Worm (Caenorhabditis elegans) whole organism, L2 larva: ENCODE results near the gene C13C4.7.

Experiments used
- C34F6.9 ChIP-seq: fragments of 150-350 bp; optimal IDR thresholded peaks from 2 replicates; lab custom pipeline; 2014; ENCODE audit warnings: missing biosample characterization, missing genetic modification characterization
- R02D3.7 ChIP-seq: fragments of 150-350 bp; optimal IDR thresholded peaks from 2 replicates; lab custom pipeline; 2014; ENCODE audit warnings: missing biosample characterization, missing genetic modification characterization
- ZK546.5 ChIP-seq: sonication (generic microtip); optimal IDR thresholded peaks from 2 replicates; lab custom pipeline; 2017; ENCODE audit warnings: missing biosample characterization, missing genetic modification characterization
- alr-1 ChIP-seq: fragments of 150-350 bp; optimal IDR thresholded peaks from 2 replicates; lab custom pipeline; 2014; ENCODE audit warnings: missing biosample characterization, missing genetic modification characterization
- aly-2 ChIP-seq: fragments of 150-350 bp; optimal IDR thresholded peaks from 2 replicates; lab custom pipeline; 2014; ENCODE audit warnings: missing biosample characterization, missing genetic modification characterization
- blmp-1 ChIP-seq: sonication (generic microtip); optimal IDR thresholded peaks from 2 replicates; lab custom pipeline; 2017; ENCODE audit warnings: missing genetic modification characterization, mild to moderate bottlenecking, missing compliant biosample characterization, antibody characterized with exemption, moderate library complexity; ENCODE audit not compliant: insufficient read depth
- crh-2 ChIP-seq: sonication (generic microtip); optimal IDR thresholded peaks from 2 replicates; lab custom pipeline; 2017; ENCODE audit warnings: missing biosample characterization, missing genetic modification characterization
- dmd-4 ChIP-seq: sonication (generic microtip); optimal IDR thresholded peaks from 2 replicates; lab custom pipeline; 2017; ENCODE audit warnings: missing biosample characterization, missing genetic modification characterization
- elt-3 ChIP-seq: sonication (generic microtip); optimal IDR thresholded peaks from 2 replicates; lab custom pipeline; 2017; ENCODE audit warnings: missing biosample characterization, missing genetic modification characterization
- fos-1 ChIP-seq: fragments of 150-350 bp; optimal IDR thresholded peaks from 2 replicates; lab custom pipeline; 2014; ENCODE audit warnings: missing biosample characterization, missing genetic modification characterization
- gmeb-1 ChIP-seq: fragments of 150-350 bp; optimal IDR thresholded peaks from 2 replicates; lab custom pipeline; 2014; ENCODE audit warnings: missing biosample characterization, missing genetic modification characterization
- lin-11 ChIP-seq: fragments of 150-350 bp; sonication (generic microtip); optimal IDR thresholded peaks from 2 replicates; lab custom pipeline; 2014; ENCODE audit warnings: missing biosample characterization, missing genetic modification characterization, inconsistent platforms, mixed read lengths
- lin-39 ChIP-seq: fragments of 150-350 bp; optimal IDR thresholded peaks from 2 replicates; lab custom pipeline; 2014; ENCODE audit warnings: missing biosample characterization, missing genetic modification reagents, missing genetic modification characterization
- mbf-1 ChIP-seq: sonication (generic microtip); optimal IDR thresholded peaks from 2 replicates; lab custom pipeline; 2017; ENCODE audit warnings: missing biosample characterization, missing genetic modification characterization
- nhr-10 ChIP-seq: sonication (generic microtip); optimal IDR thresholded peaks from 2 replicates; lab custom pipeline; 2017; ENCODE audit warnings: missing biosample characterization, missing genetic modification characterization
- nhr-11 ChIP-seq: fragments of 150-350 bp; optimal IDR thresholded peaks from 2 replicates; lab custom pipeline; 2014; ENCODE audit warnings: missing biosample characterization, missing genetic modification characterization
- nhr-12 ChIP-seq: fragments of 150-350 bp; optimal IDR thresholded peaks from 2 replicates; lab custom pipeline; 2014; ENCODE audit warnings: missing biosample characterization, missing genetic modification characterization
- nhr-129 ChIP-seq: fragments of 150-350 bp; optimal IDR thresholded peaks from 2 replicates; lab custom pipeline; 2014; ENCODE audit warnings: missing biosample characterization, missing genetic modification characterization
- nhr-23 ChIP-seq: fragments of 150-350 bp; optimal IDR thresholded peaks from 2 replicates; lab custom pipeline; 2014; ENCODE audit warnings: missing biosample characterization, missing genetic modification reagents, missing genetic modification characterization
- nhr-237 ChIP-seq: fragments of 150-350 bp; optimal IDR thresholded peaks from 2 replicates; lab custom pipeline; 2014; ENCODE audit warnings: missing biosample characterization, missing genetic modification characterization
- nhr-6 ChIP-seq: fragments of 150-350 bp; optimal IDR thresholded peaks from 2 replicates; lab custom pipeline; 2014; ENCODE audit warnings: missing biosample characterization, missing genetic modification characterization
- nhr-77 ChIP-seq: fragments of 150-350 bp; optimal IDR thresholded peaks from 2 replicates; lab custom pipeline; 2014; ENCODE audit warnings: missing biosample characterization, missing genetic modification characterization
- sem-4 ChIP-seq: fragments of 150-350 bp; optimal IDR thresholded peaks from 2 replicates; lab custom pipeline; 2014; ENCODE audit warnings: missing biosample characterization, missing genetic modification reagents, missing genetic modification characterization
- skn-1 ChIP-seq: sonication (generic microtip); optimal IDR thresholded peaks from 2 replicates; lab custom pipeline; 2017; ENCODE audit warnings: missing biosample characterization, missing genetic modification characterization
- sma-9 ChIP-seq, 2 experiments: fragments of 150-350 bp in 1 of 2; sonication (generic microtip) in 1 of 2; optimal IDR thresholded peaks; 2 replicates each; lab custom pipeline; 2014 to 2016; ENCODE audit warnings: missing genetic modification characterization in 2 of 2, mild to moderate bottlenecking in 1 of 2, missing biosample characterization in 1 of 2, missing compliant biosample characterization in 1 of 2, missing genetic modification reagents in 1 of 2, moderate library complexity in 1 of 2
- snpc-4 ChIP-seq: fragments of 150-350 bp; optimal IDR thresholded peaks from 2 replicates; lab custom pipeline; 2014; ENCODE audit warnings: missing biosample characterization, missing genetic modification characterization
- unc-55 ChIP-seq: fragments of 150-350 bp; sonication (generic microtip); optimal IDR thresholded peaks from 3 replicates; lab custom pipeline; 2014; ENCODE audit warnings: missing biosample characterization, missing genetic modification reagents, missing genetic modification characterization

The C13C4.7 gene

ce11 chrV:12085867-12086634, 34.2 kb downstream of the C13C4.7 start:
- TF ChIP-seq nhr-6 (tag; lab: Kevin White, UChicago) (no peak), fos-1 (tag; lab: Kevin White, UChicago) (peak; percentile 16)

DNA sequence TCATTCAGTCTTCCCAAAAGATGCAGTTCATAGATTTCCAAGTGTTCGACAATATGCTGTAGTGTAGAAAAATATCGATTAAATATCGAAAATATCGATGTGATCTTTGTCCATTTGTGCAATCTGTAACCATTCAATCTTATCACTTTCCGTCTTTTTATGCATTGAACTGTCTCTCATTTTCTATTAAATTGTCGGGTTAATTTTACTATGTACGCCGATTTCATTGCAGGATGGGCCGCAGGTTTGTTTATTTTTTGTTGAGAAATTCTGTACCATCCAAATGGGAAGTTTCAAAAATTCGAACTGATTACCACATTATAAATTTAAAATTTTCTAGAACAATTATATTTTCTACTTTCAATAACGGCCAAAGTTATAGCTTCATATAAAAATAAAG, 36.1 kb downstream of the C13C4.7 start, which contains the start of gene R07B7.8:
Gene R07B7.8 (minus strand): TSS at position 101 of the 400 bp plus-strand sequence.
- TF ChIP-seq nhr-6 (tag; lab: Kevin White, UChicago), result no peak
- TF ChIP-seq alr-1 (tag; lab: Kevin White, UChicago), result no peak
- no peak for TF ChIP-seq fos-1 (tag; lab: Kevin White, UChicago)

- no peak for TF ChIP-seq nhr-12 (tag; lab: Kevin White, UChicago)
- TF ChIP-seq R02D3.7 (tag; lab: Kevin White, UChicago), result no peak
- TF ChIP-seq lin-39 (tag; lab: Kevin White, UChicago), result no peak
- TF ChIP-seq crh-2 (tag; lab: Kevin White, UChicago), result peak; percentile 12
- peak; percentile 0 for TF ChIP-seq sma-9 (GFP tag; optimal IDR thresholded peaks at IDR 0.05; lab: Kevin White, UChicago)
- no peak for TF ChIP-seq sma-9 (tag; optimal IDR thresholded peaks at IDR 0.05; lab: Kevin White, UChicago)
- no peak for TF ChIP-seq gmeb-1
- no peak for TF ChIP-seq mbf-1 (tag; lab: Kevin White, UChicago)
- no peak for TF ChIP-seq elt-3 (tag; lab: Kevin White, UChicago)
- no peak for TF ChIP-seq nhr-6 (tag; lab: Kevin White, UChicago)
- no peak for TF ChIP-seq skn-1 (tag; lab: Kevin White, UChicago)
- no peak for TF ChIP-seq C34F6.9 (tag; lab: Kevin White, UChicago)
- TF ChIP-seq ZK546.5, result no peak
- no peak for TF ChIP-seq nhr-23 (tag; lab: Kevin White, UChicago)
- TF ChIP-seq, all 48 proteins: peak for 2
Observed at ce11 chrV:12082932-12083331, 37.3 kb downstream of the C13C4.7 start, which contains the start of gene R07B7.10. R07B7.10 (plus strand) TSS chrV:12083216.

DNA sequence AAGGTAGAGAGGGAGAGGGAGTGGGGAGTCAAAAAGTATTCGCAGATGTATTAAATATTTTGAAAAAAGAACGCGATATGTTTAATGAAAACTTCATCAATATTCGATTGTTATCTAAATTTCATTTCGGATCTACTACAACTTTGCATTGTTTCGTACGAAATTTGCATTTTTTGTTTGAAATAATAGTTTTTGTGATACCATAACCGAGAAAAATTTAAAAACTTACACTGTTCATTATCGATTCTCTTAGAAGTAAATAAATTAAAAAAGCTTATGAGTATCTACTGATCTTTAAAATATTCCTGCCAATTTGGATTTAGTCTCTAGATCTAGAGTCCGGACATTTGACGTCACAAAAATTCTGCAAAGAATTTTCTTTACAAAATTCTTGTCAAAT, 40.0 kb downstream of the C13C4.7 start, which contains the start of gene R07B7.9:
Gene R07B7.9 (minus strand): TSS at position 101 of the 400 bp plus-strand sequence.
- TF ChIP-seq dmd-4 (no peak), nhr-77 (no peak), nhr-23 (tag; lab: Kevin White, UChicago) (no peak), nhr-12 (tag; lab: Kevin White, UChicago) (no peak), sem-4 (tag; lab: Kevin White, UChicago) (no peak), ZK546.5 (no peak), unc-55 (no peak), nhr-11 (tag; lab: Kevin White, UChicago) (no peak), lin-11 (tag; lab: Kevin White, UChicago) (no peak), aly-2 (tag; lab: Kevin White, UChicago) (no peak), skn-1 (tag; lab: Kevin White, UChicago) (no peak), nhr-237 (tag; lab: Kevin White, UChicago) (no peak), nhr-129 (no peak)

ce11 chrV:12075983-12076382, 44.3 kb downstream of the C13C4.7 start:
- TF ChIP-seq ZK546.5, result no peak
- no peak for TF ChIP-seq alr-1 (tag; lab: Kevin White, UChicago)
- TF ChIP-seq skn-1 (tag; lab: Kevin White, UChicago), result peak; percentile 40
- TF ChIP-seq gmeb-1, result peak; percentile 20
- peak; percentile 56 for TF ChIP-seq fos-1 (tag; lab: Kevin White, UChicago)
- no peak for TF ChIP-seq nhr-237 (tag; lab: Kevin White, UChicago)
- no peak for TF ChIP-seq sem-4 (tag; lab: Kevin White, UChicago)
- peak; percentile 0 for TF ChIP-seq crh-2 (tag; lab: Kevin White, UChicago)
- TF ChIP-seq elt-3 (tag; lab: Kevin White, UChicago), result no peak

- TF ChIP-seq blmp-1 (tag; lab: Kevin White, UChicago) (no peak), crh-2 (tag; lab: Kevin White, UChicago) (no peak), alr-1 (tag; lab: Kevin White, UChicago) (no peak), nhr-10 (tag; lab: Kevin White, UChicago) (no peak), snpc-4 (tag; lab: Kevin White, UChicago) (no peak), C34F6.9 (tag; lab: Kevin White, UChicago) (no peak)
Observed at ce11 chrV:12074886-12075285, 45.4 kb downstream of the C13C4.7 start, which contains the start of gene R07B7.6. R07B7.6 (minus strand) TSS chrV:12074986.
